Worm (Caenorhabditis elegans) whole organism, early embryonic: Measurements from ENCODE around the gene acaa-2.

Experiments used
- B0310.2 ChIP-seq: sonication (generic microtip); optimal IDR thresholded peaks from 2 replicates; lab custom pipeline; 2016; ENCODE audit warnings: mild to moderate bottlenecking, missing genetic modification characterization, missing compliant biosample characterization
- aly-1 ChIP-seq: sonication (generic microtip); optimal IDR thresholded peaks from 2 replicates; lab custom pipeline; 2016; ENCODE audit warnings: missing genetic modification characterization, missing compliant biosample characterization
- hmbx-1 ChIP-seq: sonication (generic microtip); optimal IDR thresholded peaks from 2 replicates; lab custom pipeline; 2016; ENCODE audit warnings: mild to moderate bottlenecking, missing genetic modification characterization, missing compliant biosample characterization
- pes-1 ChIP-seq: fragments of 200-800 bp; sonication (Bioruptor generic); IDR thresholded peaks from 2 replicates; pipeline ENCODE4 v1.3.6; 2022; ENCODE audit warnings: missing genetic modification reagents, missing genetic modification characterization, missing compliant biosample characterization
- tbx-37 ChIP-seq: fragments of 200-800 bp; sonication (Bioruptor generic); conservative IDR thresholded peaks from 2 replicates; pipeline ENCODE4 v1.3.6; 2022; ENCODE audit warnings: missing genetic modification reagents, missing genetic modification characterization, missing compliant biosample characterization

ce11 chrIII:13393647-13394046 is 48.9 kb downstream of the acaa-2 start, which contains the start of gene qdpr-1:
- TF ChIP-seq pes-1 (GFP tag; lab: Robert Waterston, UW) (no peak), hmbx-1 (tag; lab: Kevin White, UChicago) (no peak), B0310.2 (tag; lab: Kevin White, UChicago) (no peak), tbx-37 (GFP tag; lab: Robert Waterston, UW) (no peak), aly-1 (no peak)
